Worm (Caenorhabditis elegans): ENCODE results near the gene C55C3.73.

DNA sequence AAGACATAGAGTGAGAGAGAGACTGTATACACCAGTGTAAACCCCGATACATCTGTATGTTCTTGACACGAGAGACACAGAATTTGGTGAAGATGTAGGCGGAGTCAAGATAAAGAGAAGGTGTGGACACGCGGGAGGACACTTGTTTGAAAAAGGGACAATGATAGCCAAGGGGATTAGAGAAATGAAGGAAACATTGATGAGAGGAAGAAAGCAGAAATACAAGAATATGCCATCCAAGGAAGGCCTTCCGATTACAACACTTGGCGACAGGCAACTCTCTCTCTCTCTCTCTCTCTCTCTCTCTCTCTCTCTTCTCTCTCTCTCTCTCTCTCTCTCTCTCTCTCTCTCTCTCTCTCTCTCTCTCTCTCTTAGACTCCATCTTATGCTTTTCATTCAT is 3.4 kb upstream of the C55C3.73 start:
- TF ChIP-seq zag-1 (tag; optimal IDR thresholded peaks at IDR 0.05) (no peak), ceh-63 (GFP tag; optimal IDR thresholded peaks at IDR 0.05) (no peak), Y116A8C.19 (tag; optimal IDR thresholded peaks at IDR 0.05; ENCODE audit: borderline replicate concordance) (no peak), unc-62 (GFP tag; optimal IDR thresholded peaks at IDR 0.05) (no peak), nhr-11 (tag; optimal IDR thresholded peaks at IDR 0.05) (no peak), aly-2 (tag; optimal IDR thresholded peaks at IDR 0.05) (no peak), ceh-88 (GFP tag; IDR thresholded peaks at IDR 0.05) (no peak), nhr-90 (tag; optimal IDR thresholded peaks at IDR 0.05; ENCODE audit: poor library complexity) (no peak), ces-1 (GFP tag; optimal IDR thresholded peaks at IDR 0.05) (no peak), nhr-28 (tag; optimal IDR thresholded peaks at IDR 0.05) (no peak), ceh-90 (tag; optimal IDR thresholded peaks at IDR 0.05) (no peak), xbp-1 (tag; optimal IDR thresholded peaks at IDR 0.05) (no peak), dpl-1 (GFP tag; optimal IDR thresholded peaks at IDR 0.05) (no peak), lin-39 (tag; optimal IDR thresholded peaks at IDR 0.05) (no peak)

Data from whole organism, L1 larva.